Fruit fly (Drosophila melanogaster): ENCODE data around the gene CG10591.

The CG10591 gene

dm6 chr3L:5594853-5595593 is 4.5 kb downstream of the CG10591 start, which contains the start of the genes Alp10 and Alp9 (continued):
- no peak for TF ChIP-seq NFAT (GFP tag; IDR thresholded peaks at IDR 0.05)
- TF ChIP-seq Blimp-1 (GFP tag; optimal IDR thresholded peaks at IDR 0.05) = no peak
- peak; percentile 91 for TF ChIP-seq Nf-YB (GFP tag; optimal IDR thresholded peaks at IDR 0.05)
- no peak for TF ChIP-seq CG13424 (tag; optimal IDR thresholded peaks at IDR 0.05)
- TF ChIP-seq cwo (GFP tag; optimal IDR thresholded peaks at IDR 0.05) = peak; percentile 77
- TF ChIP-seq grn (GFP tag; optimal IDR thresholded peaks at IDR 0.05) = peak; percentile 51
- no peak for TF ChIP-seq ewg (GFP tag; optimal IDR thresholded peaks at IDR 0.05)
- no peak for TF ChIP-seq dpn (GFP tag; optimal IDR thresholded peaks at IDR 0.05)
- no peak for TF ChIP-seq Nf-YA (GFP tag; IDR thresholded peaks at IDR 0.05)
- TF ChIP-seq CG32767 (GFP tag; IDR thresholded peaks at IDR 0.05) = no peak
- no peak for TF ChIP-seq Dfd (GFP tag; optimal IDR thresholded peaks at IDR 0.05)
- TF ChIP-seq CG6689 (GFP tag; IDR thresholded peaks at IDR 0.05) = no peak
- no peak for TF ChIP-seq CG15696 (tag; optimal IDR thresholded peaks at IDR 0.05)
- TF ChIP-seq bsh (GFP tag; optimal IDR thresholded peaks at IDR 0.05) = no peak

dm6 chr3L:5594163-5594715 is 5.3 kb downstream of the CG10591 start:
- no peak for TF ChIP-seq E2f2 (GFP tag; IDR thresholded peaks at IDR 0.05)
- TF ChIP-seq CG1832 (GFP tag; optimal IDR thresholded peaks at IDR 0.05) = no peak
- TF ChIP-seq mam (GFP tag; optimal IDR thresholded peaks at IDR 0.05) = no peak
- TF ChIP-seq exex (tag; optimal IDR thresholded peaks at IDR 0.05) = peak; percentile 95
- peak; percentile 95 for TF ChIP-seq cwo (GFP tag; optimal IDR thresholded peaks at IDR 0.05)
- TF ChIP-seq grn (GFP tag; optimal IDR thresholded peaks at IDR 0.05) = peak; percentile 56
- peak; percentile 59; the same call in 1 of the 2 replicates for TF ChIP-seq sens-2 (GFP tag; IDR thresholded peaks at IDR 0.05)
- TF ChIP-seq chm (GFP tag; IDR thresholded peaks at IDR 0.05) = no peak
- TF ChIP-seq Hr51 (GFP tag; optimal IDR thresholded peaks at IDR 0.05) = no peak
- no peak for TF ChIP-seq Xrp1 (GFP tag; IDR thresholded peaks at IDR 0.05)
- peak; percentile 16 for TF ChIP-seq CG34376 (GFP tag; optimal IDR thresholded peaks at IDR 0.05)
- TF ChIP-seq h (optimal IDR thresholded peaks at IDR 0.05) = no peak
- TF ChIP-seq Bdp1 (GFP tag; optimal IDR thresholded peaks at IDR 0.05) = no peak
- TF ChIP-seq Drgx (GFP tag; IDR thresholded peaks at IDR 0.05) = no peak
- no peak for TF ChIP-seq CG42726 (GFP tag; IDR thresholded peaks at IDR 0.05; ENCODE audit: partially characterized antibody)

dm6 chr3L:5592437-5592836 is 7.1 kb downstream of the CG10591 start, which contains the start of gene spo:
spo (minus strand) TSS chr3L:5592571.
- TF ChIP-seq CG9215 (GFP tag; IDR thresholded peaks at IDR 0.05) (no peak), CG11398 (GFP tag; optimal IDR thresholded peaks at IDR 0.05) (no peak), CG6689 (GFP tag; IDR thresholded peaks at IDR 0.05) (no peak)

dm6 chr3L:5583295-5583707 is 16.2 kb downstream of the CG10591 start:
- peak; percentile 94 for TF ChIP-seq CG17802 (tag; optimal IDR thresholded peaks at IDR 0.05)
- no peak for TF ChIP-seq dmrt99B (tag; optimal IDR thresholded peaks at IDR 0.05)
- TF ChIP-seq CG1792 (GFP tag; optimal IDR thresholded peaks at IDR 0.05) = peak; percentile 83
- TF ChIP-seq chinmo (GFP tag; IDR thresholded peaks at IDR 0.05; ENCODE audit: partially characterized antibody) = 0 out of 4 replicates have a peak, but pooled peaks have one; percentile 17
- TF ChIP-seq CG9215 (GFP tag; IDR thresholded peaks at IDR 0.05) = peak; percentile 90
- no peak for TF ChIP-seq MESR4 (GFP tag; optimal IDR thresholded peaks at IDR 0.05)
- peak; percentile 86 for TF ChIP-seq NfI (GFP tag; optimal IDR thresholded peaks at IDR 0.05)
- TF ChIP-seq CG11696 (GFP tag; IDR thresholded peaks at IDR 0.05) = peak; percentile 60
- peak; percentile 90 for TF ChIP-seq phol (tag; optimal IDR thresholded peaks at IDR 0.05)
- TF ChIP-seq Mrtf (GFP tag; IDR thresholded peaks at IDR 0.05) = peak; percentile 87
- peak; percentile 81 for TF ChIP-seq CG43689 (GFP tag; IDR thresholded peaks at IDR 0.05)
- TF ChIP-seq salm (tag; optimal IDR thresholded peaks at IDR 0.05) = no peak
- TF ChIP-seq trem (tag; optimal IDR thresholded peaks at IDR 0.05) = peak; percentile 92
- no peak for TF ChIP-seq CG8478 (optimal IDR thresholded peaks at IDR 0.05)
- peak; percentile 50 for TF ChIP-seq CG6654 (GFP tag; optimal IDR thresholded peaks at IDR 0.05)
- TF ChIP-seq CG17568 (GFP tag; optimal IDR thresholded peaks at IDR 0.05) = no peak
- peak; percentile 85 for TF ChIP-seq Oaz (GFP tag; IDR thresholded peaks at IDR 0.05)
- peak; percentile 51 for TF ChIP-seq CG11398 (GFP tag; optimal IDR thresholded peaks at IDR 0.05)
